Fruit fly (Drosophila melanogaster) whole organism, prepupa: ENCODE measurements around the gene CG10274.

Experiments
- CG10631 ChIP-seq: fragments of 200-800 bp; sonication (Bioruptor generic); optimal IDR thresholded peaks from 2 replicates; lab custom pipeline; 2016; ENCODE audit warnings: missing biosample characterization, missing genetic modification characterization
- CG11762 ChIP-seq: fragments of 200-800 bp; sonication (Bioruptor generic); optimal IDR thresholded peaks from 3 replicates; lab custom pipeline; 2016; ENCODE audit warnings: missing biosample characterization, missing genetic modification characterization; ENCODE audit not compliant: insufficient read depth
- CG1621 ChIP-seq: fragments of 200-800 bp; sonication (Bioruptor generic); optimal IDR thresholded peaks from 3 replicates; lab custom pipeline; 2018; ENCODE audit warnings: missing biosample characterization, mild to moderate bottlenecking, missing genetic modification characterization
- CG3032 ChIP-seq: fragments of 200-800 bp; optimal IDR thresholded peaks from 2 replicates; lab custom pipeline; 2019; ENCODE audit warnings: missing biosample characterization, mild to moderate bottlenecking, missing genetic modification characterization, moderate library complexity
- CG31627 ChIP-seq: fragments of 200-800 bp; sonication (Bioruptor generic); optimal IDR thresholded peaks from 3 replicates; lab custom pipeline; 2016; ENCODE audit warnings: missing biosample characterization, missing genetic modification characterization
- CG6163 ChIP-seq: fragments of 200-800 bp; sonication (Bioruptor generic); IDR thresholded peaks from 3 replicates; pipeline ENCODE4 v1.3.6; 2022; ENCODE audit warnings: missing biosample characterization, missing genetic modification characterization
- CG6792 ChIP-seq: fragments of 200-800 bp; sonication (Bioruptor generic); optimal IDR thresholded peaks from 3 replicates; lab custom pipeline; 2016; ENCODE audit warnings: missing biosample characterization, missing genetic modification characterization
- CG6808 ChIP-seq: fragments of 200-800 bp; sonication (Bioruptor generic); optimal IDR thresholded peaks from 3 replicates; lab custom pipeline; 2017; ENCODE audit warnings: missing biosample characterization, missing genetic modification characterization, mild to moderate bottlenecking, moderate library complexity, missing genetic modification reagents
- CG6854 ChIP-seq: fragments of 200-800 bp; sonication (Bioruptor generic); optimal IDR thresholded peaks from 2 replicates; lab custom pipeline; 2017; ENCODE audit warnings: missing biosample characterization, mild to moderate bottlenecking, missing genetic modification characterization
- CG8319 ChIP-seq: fragments of 200-800 bp; sonication (Bioruptor generic); optimal IDR thresholded peaks from 3 replicates; lab custom pipeline; 2016; ENCODE audit warnings: missing biosample characterization, missing genetic modification characterization
- Eip78C ChIP-seq: fragments of 200-800 bp; sonication (Bioruptor generic); peaks from one replicate; lab custom pipeline; 2016; ENCODE audit warnings: missing biosample characterization, missing genetic modification characterization
- Eip93F ChIP-seq: fragments of 200-800 bp; sonication (Bioruptor generic); optimal IDR thresholded peaks from 2 replicates; lab custom pipeline; 2016; ENCODE audit warnings: missing biosample characterization, mild to moderate bottlenecking, missing genetic modification characterization
- Ets21C ChIP-seq: fragments of 200-800 bp; sonication (Bioruptor generic); optimal IDR thresholded peaks from 3 replicates; lab custom pipeline; 2016; ENCODE audit warnings: missing biosample characterization, missing genetic modification characterization
- Ets96B ChIP-seq: fragments of 200-800 bp; optimal IDR thresholded peaks from 2 replicates; lab custom pipeline; 2019; ENCODE audit warnings: missing biosample characterization, mild to moderate bottlenecking, missing genetic modification characterization, moderate library complexity
- Gug ChIP-seq: fragments of 200-800 bp; sonication (Bioruptor generic); IDR thresholded peaks from 2 replicates; pipeline ENCODE4 v1.3.6; 2022; ENCODE audit warnings: missing biosample characterization, missing genetic modification characterization
- Hr4 ChIP-seq: fragments of 200-800 bp; sonication (Bioruptor generic); optimal IDR thresholded peaks from 3 replicates; lab custom pipeline; 2016; ENCODE audit warnings: missing biosample characterization, missing genetic modification characterization
- OdsH ChIP-seq: fragments of 200-800 bp; sonication (Bioruptor generic); optimal IDR thresholded peaks from 3 replicates; lab custom pipeline; 2016; ENCODE audit warnings: missing biosample characterization, missing genetic modification characterization
- Smox ChIP-seq: fragments of 200-800 bp; sonication (Bioruptor generic); optimal IDR thresholded peaks from 3 replicates; lab custom pipeline; 2016; ENCODE audit warnings: missing biosample characterization, missing genetic modification characterization
- Sox15 ChIP-seq: fragments of 200-800 bp; sonication (Bioruptor generic); optimal IDR thresholded peaks from 3 replicates; lab custom pipeline; 2016; ENCODE audit warnings: missing biosample characterization, missing genetic modification characterization
- achi ChIP-seq: fragments of 200-800 bp; sonication (Bioruptor generic); optimal IDR thresholded peaks from 3 replicates; lab custom pipeline; 2016; ENCODE audit warnings: missing biosample characterization, missing genetic modification characterization
- dsx ChIP-seq: fragments of 200-800 bp; optimal IDR thresholded peaks from 3 replicates; lab custom pipeline; 2019; ENCODE audit warnings: missing biosample characterization, mild to moderate bottlenecking, missing genetic modification characterization, moderate library complexity; ENCODE audit not compliant: poor library complexity, severe bottlenecking
- eg ChIP-seq: fragments of 200-800 bp; sonication (Bioruptor generic); IDR thresholded peaks from 3 replicates; pipeline ENCODE4 v1.3.6; 2022; ENCODE audit warnings: missing biosample characterization, missing genetic modification characterization
- esn ChIP-seq: fragments of 200-800 bp; sonication (Bioruptor generic); optimal IDR thresholded peaks from 2 replicates; lab custom pipeline; 2016; ENCODE audit warnings: missing biosample characterization, mild to moderate bottlenecking, missing genetic modification characterization, moderate library complexity
- fd59A ChIP-seq: fragments of 200-800 bp; sonication (Bioruptor generic); optimal IDR thresholded peaks from 2 replicates; lab custom pipeline; 2017; ENCODE audit warnings: missing biosample characterization, mild to moderate bottlenecking, missing genetic modification characterization, missing genetic modification reagents
- fkh ChIP-seq: fragments of 200-800 bp; sonication (Bioruptor generic); optimal IDR thresholded peaks from 3 replicates; lab custom pipeline; 2017; ENCODE audit warnings: missing biosample characterization, mild to moderate bottlenecking, missing genetic modification characterization, moderate library complexity
- lz ChIP-seq: fragments of 200-800 bp; sonication (Bioruptor generic); optimal IDR thresholded peaks from 3 replicates; lab custom pipeline; 2016; ENCODE audit warnings: missing biosample characterization, missing genetic modification characterization
- net ChIP-seq: fragments of 200-800 bp; sonication (Bioruptor generic); optimal IDR thresholded peaks from 3 replicates; lab custom pipeline; 2016; ENCODE audit warnings: missing biosample characterization, missing genetic modification characterization
- spab ChIP-seq: fragments of 200-800 bp; sonication (Bioruptor generic); optimal IDR thresholded peaks from 2 replicates; lab custom pipeline; 2017; ENCODE audit warnings: missing biosample characterization, mild to moderate bottlenecking, missing genetic modification characterization, missing genetic modification reagents
- ss ChIP-seq, 2 experiments: fragments of 200-800 bp; sonication (Bioruptor generic); optimal IDR thresholded peaks; 2 replicates in 1 of 2; 3 replicates in 1 of 2; lab custom pipeline; 2017 to 2018; ENCODE audit warnings: mild to moderate bottlenecking in 2 of 2, missing biosample characterization in 2 of 2, missing genetic modification characterization in 2 of 2, moderate library complexity in 1 of 2
- svp ChIP-seq: fragments of 200-800 bp; sonication (Bioruptor generic); peaks from one replicate; lab custom pipeline; 2016; ENCODE audit warnings: missing biosample characterization, missing genetic modification characterization

Gene CG10274

dm6 chr3L:6217212-6217611 lies 35.6 kb upstream of the CG10274 start (continued):
- peak; percentile 21 for TF ChIP-seq achi (GFP tag; lab: Kevin White, UChicago)
- no peak for TF ChIP-seq Smox (GFP tag; lab: Kevin White, UChicago)
- TF ChIP-seq CG31627: peak; percentile 35
- no peak for TF ChIP-seq CG3032
- no peak for TF ChIP-seq Sox15 (GFP tag; lab: Kevin White, UChicago)
- TF ChIP-seq CG6808 (GFP tag; lab: Kevin White, UChicago): no peak
- TF ChIP-seq CG6163: 0 out of 3 replicates have a peak, but pooled peaks have one; percentile 35
- TF ChIP-seq eg (GFP tag; lab: Robert Waterston, UW): peak; percentile 52; the same call in 2 of the 3 replicates
- no peak for TF ChIP-seq CG6854
- peak; percentile 55 for TF ChIP-seq CG10631 (GFP tag; lab: Kevin White, UChicago)
- TF ChIP-seq Eip93F (GFP tag; lab: Kevin White, UChicago): no peak
- no peak for TF ChIP-seq CG8319 (GFP tag; lab: Kevin White, UChicago)

dm6 chr3L:6216787-6217078 lies 35.1 kb upstream of the CG10274 start:
- peak; percentile 70 for TF ChIP-seq svp
- TF ChIP-seq OdsH: no peak

dm6 chr3L:6215976-6216786 lies 34.6 kb upstream of the CG10274 start:
- no peak for TF ChIP-seq CG31627
- peak; percentile 97 for TF ChIP-seq fkh
- TF ChIP-seq Hr4: no peak

dm6 chr3L:6200173-6200572 lies 18.5 kb upstream of the CG10274 start, which contains the start of gene CG8219:
CG8219 (plus strand) TSS chr3L:6200473.
- TF ChIP-seq Ets21C (GFP tag; lab: Kevin White, UChicago): no peak
- no peak for TF ChIP-seq Eip93F (GFP tag; lab: Kevin White, UChicago)
- TF ChIP-seq CG31627: no peak
- TF ChIP-seq spab (GFP tag; lab: Kevin White, UChicago): no peak
- TF ChIP-seq CG3032: no peak
- no peak for TF ChIP-seq dsx (GFP tag; lab: Kevin White, UChicago)
- TF ChIP-seq ss (GFP tag; optimal IDR thresholded peaks at IDR 0.05; lab: Kevin White, UChicago): no peak
- no peak for TF ChIP-seq esn (GFP tag; lab: Kevin White, UChicago)
- no peak for TF ChIP-seq CG11762 (GFP tag; lab: Kevin White, UChicago)
- TF ChIP-seq CG6792 (GFP tag; lab: Kevin White, UChicago): no peak

- TF ChIP-seq fd59A (no peak), Eip93F (GFP tag; lab: Kevin White, UChicago) (no peak), lz (no peak), CG8319 (GFP tag; lab: Kevin White, UChicago) (no peak), Gug (GFP tag; lab: Robert Waterston, UW) (no peak), net (no peak), Hr4 (no peak), dsx (GFP tag; lab: Kevin White, UChicago) (no peak), CG6792 (GFP tag; lab: Kevin White, UChicago) (no peak), CG1621 (no peak), Eip78C (GFP tag; lab: Kevin White, UChicago) (no peak), esn (GFP tag; lab: Kevin White, UChicago) (no peak), ss (GFP tag; optimal IDR thresholded peaks at IDR 0.05; lab: Kevin White, UChicago) (no peak), Ets96B (no peak), fkh (no peak)
- TF ChIP-seq, all 60 proteins: peak for 0
Observed at dm6 chr3L:6193556-6194114, 12.0 kb upstream of the CG10274 start.
